Worm (Caenorhabditis elegans) whole organism, L4/young adult: Measurements from ENCODE around the gene sre-42.

Experiments used
- W03F9.2 ChIP-seq: fragments of 150-350 bp; optimal IDR thresholded peaks from 2 replicates; lab custom pipeline; 2014; ENCODE audit warnings: missing biosample characterization, missing genetic modification characterization
- dao-5 ChIP-seq: sonication (generic microtip); optimal IDR thresholded peaks from 2 replicates; lab custom pipeline; 2016; ENCODE audit warnings: missing genotype, missing genetic modification characterization, moderate library complexity, missing compliant biosample characterization
- him-1 ChIP-seq: sonication (generic microtip); optimal IDR thresholded peaks from 2 replicates; lab custom pipeline; 2016; ENCODE audit warnings: missing genotype, missing genetic modification reagents, missing genetic modification characterization, missing compliant biosample characterization

- TF ChIP-seq him-1 (tag; lab: Kevin White, UChicago) (no peak), dao-5 (tag; lab: Kevin White, UChicago) (no peak), W03F9.2 (tag; lab: Kevin White, UChicago) (no peak)
These were observed 7.0 kb upstream of the sre-42 start, which contains the start of gene Y57A10B.7 for ce11 chrII:12393690-12394089.
